Worm (Caenorhabditis elegans): ENCODE data around the gene srsx-38.

srsx-38 gene

DNA sequence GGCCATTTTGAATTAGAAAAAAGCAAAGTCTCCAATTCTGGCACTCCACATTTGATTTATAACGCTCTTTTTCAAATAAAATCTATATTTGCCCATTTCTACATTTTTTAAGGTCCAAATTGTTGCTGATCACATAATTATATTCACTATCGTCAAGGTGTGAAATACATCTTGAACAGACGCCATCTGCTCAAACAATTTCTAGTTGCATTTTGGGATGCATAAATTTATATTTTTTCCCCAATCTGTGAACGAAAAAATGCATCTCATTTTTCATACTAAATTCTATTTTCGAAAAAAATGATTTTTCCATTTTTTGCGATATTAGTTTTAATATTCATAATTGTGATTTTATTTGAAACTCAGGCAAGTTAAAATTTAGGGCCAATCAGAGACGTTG is 14.1 kb downstream of the srsx-38 start, which contains the start of gene T26E4.7:
Gene T26E4.7, plus strand, starts transcription at position 301 of the 400 bp plus-strand sequence.
- TF ChIP-seq lsy-27 (tag; optimal IDR thresholded peaks at IDR 0.05; ENCODE audit: borderline replicate concordance, insufficient read depth), result no peak
- TF ChIP-seq egl-18 (GFP tag; IDR thresholded peaks at IDR 0.05), result no peak
- TF ChIP-seq F57C9.4 (tag; optimal IDR thresholded peaks at IDR 0.05), result no peak
- TF ChIP-seq Y53F4B.3 (GFP tag; IDR thresholded peaks at IDR 0.05), result no peak
- TF ChIP-seq mcd-1 (GFP tag; IDR thresholded peaks at IDR 0.05), result no peak
- TF ChIP-seq nfya-2 (GFP tag; IDR thresholded peaks at IDR 0.05), result no peak

DNA sequence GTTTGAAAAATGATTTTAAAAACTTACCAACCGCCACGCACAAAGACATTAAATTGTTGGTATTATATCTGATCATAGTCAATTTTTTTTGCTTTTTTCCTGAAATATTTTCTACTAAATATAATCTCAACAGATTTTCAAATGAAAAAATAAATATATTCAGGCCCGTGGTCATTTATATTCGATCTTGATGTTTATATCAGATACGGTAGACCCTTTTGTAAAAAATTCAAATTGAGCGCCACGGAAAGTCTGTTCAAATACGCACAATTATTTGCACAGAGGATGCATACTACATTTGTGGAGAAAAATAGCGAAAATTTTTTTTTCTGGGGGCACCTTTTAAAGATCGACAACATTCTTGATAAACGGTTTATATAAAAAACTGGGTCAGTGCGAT is 14.9 kb downstream of the srsx-38 start, which contains the start of gene T26E4.4:
Gene T26E4.4, minus strand, starts transcription at position 101 of the 400 bp plus-strand sequence.
- no peak for TF ChIP-seq sdz-38 (tag; optimal IDR thresholded peaks at IDR 0.05)

DNA sequence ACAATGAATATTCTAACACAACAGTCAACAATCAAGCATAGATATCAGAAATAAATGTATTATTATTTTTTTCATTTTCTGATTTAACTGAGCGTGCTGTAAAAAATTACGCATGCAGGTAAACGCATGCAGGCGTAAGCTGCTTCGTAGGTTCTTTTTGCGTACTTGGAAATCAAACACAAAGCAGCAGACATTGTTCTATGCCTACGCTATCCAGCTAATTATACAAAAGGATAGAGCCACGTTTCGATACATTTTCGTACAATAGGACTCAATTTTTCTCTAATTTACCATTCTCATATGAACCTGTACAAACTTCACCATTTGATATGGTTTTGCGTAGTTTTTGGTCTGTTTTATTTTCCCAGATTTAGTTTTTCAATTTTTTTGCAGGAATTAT is 24.8 kb downstream of the srsx-38 start, which contains the start of gene T26E4.3:
Gene T26E4.3, plus strand, starts transcription at position 301 of the 400 bp plus-strand sequence.
- TF ChIP-seq Y67H2A.10 (GFP tag; conservative IDR thresholded peaks at IDR 0.05) (no peak), snpc-3.4 (tag; optimal IDR thresholded peaks at IDR 0.05) (no peak), nhr-80 (tag; optimal IDR thresholded peaks at IDR 0.05) (no peak), madf-3 (GFP tag; IDR thresholded peaks at IDR 0.05) (no peak), hlh-26 (GFP tag; conservative IDR thresholded peaks at IDR 0.05) (no peak), F57A8.1 (GFP tag; optimal IDR thresholded peaks at IDR 0.05) (no peak), dox-1 (GFP tag; IDR thresholded peaks at IDR 0.05) (no peak), unc-62 (GFP tag; optimal IDR thresholded peaks at IDR 0.05) (no peak), ZK185.1 (tag; optimal IDR thresholded peaks at IDR 0.05; ENCODE audit: poor library complexity, severe bottlenecking) (no peak), let-526 (GFP tag; IDR thresholded peaks at IDR 0.05) (no peak), ztf-22 (GFP tag; optimal IDR thresholded peaks at IDR 0.05) (no peak), sea-2 (GFP tag; IDR thresholded peaks at IDR 0.05) (no peak), Y53F4B.3 (GFP tag; IDR thresholded peaks at IDR 0.05) (no peak), egl-44 (GFP tag; IDR thresholded peaks at IDR 0.05) (no peak), efl-1 (GFP tag; optimal IDR thresholded peaks at IDR 0.05) (no peak), unc-130 (GFP tag; optimal IDR thresholded peaks at IDR 0.05) (no peak), xnd-1 (tag; optimal IDR thresholded peaks at IDR 0.05) (no peak), B0261.1 (tag; optimal IDR thresholded peaks at IDR 0.05) (no peak), nhr-120 (GFP tag; IDR thresholded peaks at IDR 0.05) (no peak), madf-10 (tag; optimal IDR thresholded peaks at IDR 0.05) (no peak)

DNA sequence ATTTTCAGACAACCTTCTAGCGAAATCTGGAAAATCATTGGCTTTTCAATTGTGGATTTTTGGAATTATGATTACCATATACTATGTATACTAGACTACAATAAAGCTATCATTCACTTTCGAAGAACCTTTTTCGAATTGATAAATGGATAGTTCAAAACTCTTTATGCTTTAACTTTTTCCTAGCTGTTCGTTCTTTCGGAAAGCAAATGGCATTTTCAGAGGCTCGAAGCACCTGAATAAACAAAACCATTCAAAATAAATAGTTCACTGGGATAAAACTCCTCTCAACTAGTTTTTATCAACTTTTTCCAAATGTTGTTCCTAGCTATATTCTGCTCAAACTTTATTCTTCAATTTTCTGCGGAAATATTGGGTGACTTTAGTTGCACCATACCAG is 26.2 kb downstream of the srsx-38 start, which contains the start of gene T26E4.2:
Gene T26E4.2, plus strand, starts transcription at position 301 of the 400 bp plus-strand sequence.
- no peak for TF ChIP-seq akir-1 (GFP tag; optimal IDR thresholded peaks at IDR 0.05)
- TF ChIP-seq Y56A3A.18 (GFP tag; IDR thresholded peaks at IDR 0.05), result no peak
- no peak for TF ChIP-seq Y53F4B.3 (GFP tag; IDR thresholded peaks at IDR 0.05)

DNA sequence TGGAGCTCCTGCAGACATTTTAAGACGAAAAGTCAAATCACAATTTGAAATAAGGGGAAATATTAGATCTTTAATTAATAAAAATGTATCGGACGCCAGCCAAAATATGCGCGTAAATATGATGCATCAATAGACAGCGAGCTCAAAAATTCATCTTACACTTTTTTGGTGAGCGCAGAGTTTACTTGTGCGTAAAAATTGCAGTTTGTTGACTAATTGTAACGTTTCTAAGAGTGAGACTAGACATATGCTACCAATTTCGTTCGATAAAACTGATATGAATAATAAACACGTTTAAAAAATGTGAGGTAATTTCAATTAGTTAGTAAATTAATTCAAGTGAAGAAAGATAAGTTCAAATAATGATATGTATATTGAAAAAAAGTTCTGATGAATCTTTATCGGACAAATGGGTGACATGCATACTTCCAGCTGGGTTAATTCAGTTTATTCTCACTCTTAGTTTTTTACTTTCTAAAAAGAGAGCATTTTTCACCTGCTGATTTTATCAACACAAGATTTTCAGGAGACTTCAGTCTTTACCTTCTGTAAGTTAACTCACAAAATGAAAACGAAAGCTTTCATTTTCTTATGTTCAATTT is 28.1 kb downstream of the srsx-38 start, which contains the start of the genes nhr-285 and irld-52:
Gene nhr-285, minus strand, starts transcription at position 101 of the 602 bp plus-strand sequence.
Gene irld-52, plus strand, starts transcription at position 552 of the 602 bp plus-strand sequence.
- no peak for TF ChIP-seq ccch-3 (GFP tag; optimal IDR thresholded peaks at IDR 0.05)
- TF ChIP-seq ceh-40 (GFP tag; IDR thresholded peaks at IDR 0.05), result no peak
- no peak for TF ChIP-seq D2030.7 (GFP tag; IDR thresholded peaks at IDR 0.05)
- TF ChIP-seq F37B4.10 (GFP tag; IDR thresholded peaks at IDR 0.05), result no peak
- no peak for TF ChIP-seq die-1 (tag; optimal IDR thresholded peaks at IDR 0.05)
- no peak for TF ChIP-seq Y79H2A.3 (GFP tag; conservative IDR thresholded peaks at IDR 0.05)
- no peak for TF ChIP-seq zim-3 (tag; optimal IDR thresholded peaks at IDR 0.05)
- TF ChIP-seq dpl-1 (GFP tag; optimal IDR thresholded peaks at IDR 0.05), result no peak
- no peak for TF ChIP-seq ceh-79 (tag; optimal IDR thresholded peaks at IDR 0.05)
